Fruit fly (Drosophila melanogaster) S2 (cell line): ENCODE measurements around the gene CG31676.

ENCODE experiments used
- CG8478 ChIP-seq: fragments of >200 bp; optimal IDR thresholded peaks from 2 replicates; lab custom pipeline; 2018
- CTCF ChIP-seq, 2 experiments: fragments of >200 bp; optimal IDR thresholded peaks; 2 replicates each; lab custom pipeline; 2018

DNA sequence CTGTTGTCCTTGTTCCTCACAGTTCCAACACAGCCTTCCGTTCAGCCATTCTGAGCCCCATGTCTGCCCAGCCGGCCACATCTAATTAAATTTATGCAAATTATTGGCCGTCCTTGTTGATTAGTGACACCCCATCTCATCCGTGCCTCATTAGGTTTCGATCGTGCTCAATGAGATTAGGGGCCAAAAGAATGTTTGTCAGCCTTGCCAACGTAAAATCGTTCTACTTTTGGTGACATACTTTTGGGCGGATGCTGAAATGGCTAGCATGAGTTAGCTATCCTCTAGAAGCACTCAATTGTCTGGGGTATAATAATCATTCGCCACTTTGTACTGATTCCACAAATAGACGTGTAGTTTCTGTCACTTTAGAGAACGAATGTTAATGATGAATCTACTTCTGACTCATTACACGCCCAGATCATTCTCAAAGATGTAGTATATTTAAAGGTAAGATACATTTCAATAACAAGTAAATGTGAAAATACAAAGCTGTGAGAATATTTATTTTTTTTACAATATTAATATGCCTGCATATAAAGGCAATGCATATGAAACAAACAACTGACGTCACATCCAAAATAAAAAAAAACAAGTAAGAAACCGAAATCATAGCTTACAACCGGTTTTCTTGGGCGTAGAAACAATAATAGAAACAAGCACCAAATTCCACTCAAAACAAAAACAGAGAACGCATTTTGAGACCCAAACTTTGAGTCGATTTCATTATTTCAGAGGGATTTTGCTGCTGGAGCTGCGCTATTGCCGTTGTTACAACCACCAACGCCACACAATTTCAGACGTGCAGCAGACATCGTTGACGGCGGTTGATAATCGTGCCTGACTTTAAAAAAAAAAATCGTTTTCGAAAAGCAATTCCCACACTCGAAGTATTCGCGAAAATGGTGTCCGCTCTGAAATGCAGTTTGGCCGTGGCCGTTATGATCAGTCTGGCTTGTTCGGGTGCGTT, 18.1 kb downstream of the CG31676 start, which contains the start of gene bero:
- no peak for TF ChIP-seq CG8478 (lab: Kevin White, UChicago)
- TF ChIP-seq CTCF (optimal IDR thresholded peaks at IDR 0.05; lab: Kevin White, UChicago): no peak
